Worm (Caenorhabditis elegans) whole organism, L3 larva: ENCODE results near the gene sli-1.

Experiments used
- elt-3 ChIP-seq, 3 experiments: fragments of 150-350 bp in 1 of 3; sonication (generic microtip) in 2 of 3; optimal IDR thresholded peaks; 2 replicates in 2 of 3; 4 replicates in 1 of 3; lab custom pipeline; 2014 to 2017; ENCODE audit warnings: missing biosample characterization in 3 of 3, missing genetic modification characterization in 3 of 3
- pqm-1 ChIP-seq: fragments of 150-350 bp; optimal IDR thresholded peaks from 2 replicates; lab custom pipeline; 2017; ENCODE audit warnings: missing biosample characterization, missing genetic modification characterization, inconsistent platforms

DNA sequence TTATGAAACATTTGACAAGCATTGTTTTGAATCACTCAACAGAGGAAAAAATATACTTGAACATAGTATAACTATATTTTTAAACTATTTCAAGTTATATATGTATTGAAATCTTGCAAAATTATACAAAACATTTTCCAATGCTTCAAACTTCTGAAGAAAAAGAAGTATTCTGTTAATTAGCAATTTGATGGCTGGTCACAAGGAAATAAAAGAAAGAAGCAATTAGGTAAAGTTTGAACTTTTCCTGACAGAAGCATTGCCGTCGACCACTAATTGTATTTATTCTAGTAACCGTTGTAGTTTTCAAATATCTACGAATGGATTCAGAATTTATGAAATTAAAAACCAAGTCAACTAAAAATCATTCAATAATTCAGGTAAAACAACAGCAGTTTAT lies 37.2 kb downstream of the sli-1 start:
- TF ChIP-seq pqm-1 (tag; lab: Kevin White, UChicago) (no peak), elt-3 (tag; optimal IDR thresholded peaks at IDR 0.05; lab: Kevin White, UChicago) (no peak)
